Fruit fly (Drosophila melanogaster): ENCODE data around the gene CG33689.

Gene CG33689

DNA sequence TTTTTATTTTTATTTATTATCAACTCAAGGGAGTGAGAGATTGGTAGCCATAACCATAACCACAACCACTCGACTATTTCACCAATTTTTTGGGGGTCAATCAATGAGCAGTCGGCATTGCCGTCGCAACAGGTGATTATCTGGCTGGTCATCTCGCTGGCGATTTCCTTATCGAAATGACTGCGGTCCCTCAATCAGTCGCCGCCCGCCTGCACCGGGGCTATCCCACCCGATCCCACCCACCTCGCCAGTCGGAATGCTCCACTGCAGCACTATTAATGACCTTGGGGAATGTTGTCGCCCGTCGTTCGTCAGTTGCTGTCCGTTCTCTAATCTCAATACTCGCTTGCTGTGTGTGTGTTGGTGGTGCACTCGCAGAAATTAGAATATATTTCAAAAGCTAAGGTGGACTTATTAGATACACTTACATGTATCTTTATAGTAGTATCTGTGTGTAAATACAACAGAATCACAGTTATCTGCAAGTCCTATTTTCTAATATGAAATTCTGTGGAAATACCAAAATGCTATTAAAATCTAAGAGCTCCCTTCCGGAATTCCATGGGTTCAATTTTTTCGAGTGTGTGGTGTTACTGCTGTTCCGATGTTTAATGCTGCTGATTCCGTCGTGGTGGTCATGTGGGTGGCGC is 39.5 kb upstream of the CG33689 start (continued):
- TF ChIP-seq CG6272 (GFP tag; IDR thresholded peaks at IDR 0.05) (no peak), CG17912 (GFP tag; optimal IDR thresholded peaks at IDR 0.05) (no peak), CG9797 (GFP tag; optimal IDR thresholded peaks at IDR 0.05) (no peak), Hand (GFP tag; optimal IDR thresholded peaks at IDR 0.05) (peak; percentile 79), Aef1 (GFP tag; IDR thresholded peaks at IDR 0.05) (no peak), ato (GFP tag; IDR thresholded peaks at IDR 0.05; ENCODE audit: partially characterized antibody) (no peak), Drgx (GFP tag; IDR thresholded peaks at IDR 0.05) (no peak), ro (GFP tag; IDR thresholded peaks at IDR 0.05) (peak; percentile 21; the same call in 1 of the 2 replicates), CG4820 (GFP tag; optimal IDR thresholded peaks at IDR 0.05) (peak; percentile 33), CG14860 (GFP tag; IDR thresholded peaks at IDR 0.05; ENCODE audit: partially characterized antibody) (no peak), CG18011 (GFP tag; optimal IDR thresholded peaks at IDR 0.05) (no peak), NFAT (GFP tag; IDR thresholded peaks at IDR 0.05) (no peak), cg (GFP tag; optimal IDR thresholded peaks at IDR 0.05) (peak; percentile 24), CG34224 (GFP tag; IDR thresholded peaks at IDR 0.05; ENCODE audit: partially characterized antibody) (no peak), knrl (GFP tag; IDR thresholded peaks at IDR 0.05; ENCODE audit: partially characterized antibody) (no peak), Six4 (GFP tag; optimal IDR thresholded peaks at IDR 0.05) (no peak), MTF-1 (GFP tag; optimal IDR thresholded peaks at IDR 0.05; ENCODE audit: borderline replicate concordance) (no peak), lilli (GFP tag; optimal IDR thresholded peaks at IDR 0.05) (peak; percentile 75), ci (GFP tag; IDR thresholded peaks at IDR 0.05) (no peak), CG12071 (GFP tag; optimal IDR thresholded peaks at IDR 0.05) (peak; percentile 24), ind (GFP tag; optimal IDR thresholded peaks at IDR 0.05) (peak; percentile 72), az2 (GFP tag; optimal IDR thresholded peaks at IDR 0.05) (peak; percentile 52), rib (GFP tag; IDR thresholded peaks at IDR 0.05) (no peak; the same call in 1 of the 2 replicates), Poxn (GFP tag; IDR thresholded peaks at IDR 0.05) (no peak), E2f2 (GFP tag; IDR thresholded peaks at IDR 0.05) (no peak), B-H1 (GFP tag; IDR thresholded peaks at IDR 0.05) (no peak), Kr (GFP tag; optimal IDR thresholded peaks at IDR 0.05) (no peak), slou (GFP tag; optimal IDR thresholded peaks at IDR 0.05) (no peak), CG6683 (GFP tag; optimal IDR thresholded peaks at IDR 0.05) (peak; percentile 30), cato (GFP tag; optimal IDR thresholded peaks at IDR 0.05; ENCODE audit: borderline replicate concordance) (peak; percentile 4), BEAF-32 (GFP tag; optimal IDR thresholded peaks at IDR 0.05) (no peak), disco-r (GFP tag; optimal IDR thresholded peaks at IDR 0.05) (peak; percentile 9), Spps (tag; optimal IDR thresholded peaks at IDR 0.05) (no peak), YL-1 (GFP tag; optimal IDR thresholded peaks at IDR 0.05) (no peak), slbo (GFP tag; IDR thresholded peaks at IDR 0.05) (peak; percentile 65), unc-4 (GFP tag; IDR thresholded peaks at IDR 0.05; ENCODE audit: partially characterized antibody) (no peak), oc (tag; optimal IDR thresholded peaks at IDR 0.05) (no peak), usp (GFP tag; optimal IDR thresholded peaks at IDR 0.05) (no peak), CG17568 (GFP tag; optimal IDR thresholded peaks at IDR 0.05) (no peak), gce (GFP tag; IDR thresholded peaks at IDR 0.05) (no peak), Dbx (GFP tag; IDR thresholded peaks at IDR 0.05) (peak; percentile 54; the same call in 2 of the 3 replicates), CG10209 (GFP tag; optimal IDR thresholded peaks at IDR 0.05) (peak; percentile 75), NK7.1 (GFP tag; optimal IDR thresholded peaks at IDR 0.05) (peak; percentile 46), CG18476 (GFP tag; optimal IDR thresholded peaks at IDR 0.05) (no peak), Rx (GFP tag; IDR thresholded peaks at IDR 0.05) (no peak), CG10543 (GFP tag; optimal IDR thresholded peaks at IDR 0.05) (peak; percentile 53), vfl (GFP tag; optimal IDR thresholded peaks at IDR 0.05) (no peak), dan (GFP tag; IDR thresholded peaks at IDR 0.05) (no peak), hb (GFP tag; IDR thresholded peaks at IDR 0.05; ENCODE audit: partially characterized antibody) (no peak), CG6854 (GFP tag; optimal IDR thresholded peaks at IDR 0.05) (peak; percentile 15)
